Fruit fly (Drosophila melanogaster): Measurements from ENCODE around the gene CG34367.

- TF ChIP-seq EcR (GFP tag; optimal IDR thresholded peaks at IDR 0.05), result no peak
- TF ChIP-seq usp (GFP tag; optimal IDR thresholded peaks at IDR 0.05), result no peak
- no peak for TF ChIP-seq pan (optimal IDR thresholded peaks at IDR 0.05)
- no peak for TF ChIP-seq psq (optimal IDR thresholded peaks at IDR 0.05)
- TF ChIP-seq CG8478 (optimal IDR thresholded peaks at IDR 0.05), result no peak
Observed at dm6 chr2L:10331066-10331847, 22.4 kb downstream of the CG34367 start, which contains the start of the genes Schip1 and Cox10.
